Fruit fly (Drosophila melanogaster) whole organism, embryonic: ENCODE measurements around the gene CG32645.
A peak's percentile ranks its signal among the peaks of the same experiment; 100 is the strongest.

Experiments
- BtbVII ChIP-seq: fragments of 200-800 bp; sonication (Bioruptor generic); optimal IDR thresholded peaks from 3 replicates; lab custom pipeline; 2017; ENCODE audit warnings: missing biosample characterization, mild to moderate bottlenecking, missing genetic modification characterization
- C15 ChIP-seq: fragments of 200-800 bp; sonication (Bioruptor generic); IDR thresholded peaks from 3 replicates; pipeline ENCODE4 v1.3.6; 2022; ENCODE audit warnings: missing biosample characterization, missing genetic modification characterization
- CG10209 ChIP-seq: fragments of 200-800 bp; sonication (Bioruptor generic); optimal IDR thresholded peaks from 3 replicates; lab custom pipeline; 2017; ENCODE audit warnings: missing biosample characterization, mild to moderate bottlenecking, missing genetic modification characterization, missing genetic modification reagents
- CG10462 ChIP-seq: fragments of 200-800 bp; sonication (Bioruptor generic); optimal IDR thresholded peaks from 2 replicates; lab custom pipeline; 2016; ENCODE audit warnings: missing biosample characterization, missing genetic modification characterization
- CG11560 ChIP-seq: fragments of 200-800 bp; sonication (Bioruptor generic); IDR thresholded peaks from 3 replicates; pipeline ENCODE4 v1.3.6; 2022; ENCODE audit warnings: missing biosample characterization, missing genetic modification characterization
- CG12155 ChIP-seq: fragments of 200-800 bp; sonication (Bioruptor generic); optimal IDR thresholded peaks from 3 replicates; lab custom pipeline; 2016; ENCODE audit warnings: missing biosample characterization, missing genetic modification characterization
- CG12299 ChIP-seq: fragments of 200-800 bp; sonication (Bioruptor generic); optimal IDR thresholded peaks from 2 replicates; lab custom pipeline; 2018; ENCODE audit warnings: missing biosample characterization, mild to moderate bottlenecking, missing genetic modification characterization
- CG12391 ChIP-seq: fragments of 200-800 bp; sonication (Bioruptor generic); optimal IDR thresholded peaks from 3 replicates; lab custom pipeline; 2018; ENCODE audit warnings: missing biosample characterization, mild to moderate bottlenecking, missing genetic modification characterization, moderate library complexity
- CG13624 ChIP-seq: fragments of 200-800 bp; sonication (Bioruptor generic); optimal IDR thresholded peaks from 2 replicates; lab custom pipeline; 2016; ENCODE audit warnings: missing biosample characterization, missing genetic modification characterization
- CG14014 ChIP-seq: fragments of 200-800 bp; sonication (Bioruptor generic); IDR thresholded peaks from 2 replicates; pipeline ENCODE4 v1.3.6; 2022; ENCODE audit warnings: missing biosample characterization, missing genetic modification characterization
- CG14710 ChIP-seq: fragments of 200-800 bp; sonication (Bioruptor generic); optimal IDR thresholded peaks from 3 replicates; lab custom pipeline; 2019; ENCODE audit warnings: missing biosample characterization, mild to moderate bottlenecking, missing genetic modification characterization, moderate library complexity
- CG1792 ChIP-seq: fragments of 200-800 bp; sonication (Bioruptor generic); optimal IDR thresholded peaks from 2 replicates; lab custom pipeline; 2016; ENCODE audit warnings: missing biosample characterization, missing genetic modification characterization
- CG18476 ChIP-seq: fragments of 200-800 bp; sonication (Bioruptor generic); optimal IDR thresholded peaks from 2 replicates; lab custom pipeline; 2016; ENCODE audit warnings: missing biosample characterization, mild to moderate bottlenecking, missing genetic modification characterization
- CG2712 ChIP-seq: fragments of 200-800 bp; optimal IDR thresholded peaks from 3 replicates; lab custom pipeline; 2019; ENCODE audit warnings: missing biosample characterization, mild to moderate bottlenecking, missing genetic modification characterization, moderate library complexity
- CG2889 ChIP-seq: fragments of 200-800 bp; sonication (Bioruptor generic); IDR thresholded peaks from 3 replicates; pipeline ENCODE4 v1.3.6; 2022; ENCODE audit warnings: missing biosample characterization, missing genetic modification characterization
- CG30431 ChIP-seq: fragments of 200-800 bp; sonication (Bioruptor generic); optimal IDR thresholded peaks from 2 replicates; lab custom pipeline; 2017; ENCODE audit warnings: missing biosample characterization, missing genetic modification characterization
- CG3065 ChIP-seq: fragments of 200-800 bp; sonication (Bioruptor generic); optimal IDR thresholded peaks from 2 replicates; lab custom pipeline; 2016; ENCODE audit warnings: missing biosample characterization, missing genetic modification characterization
- CG31388 ChIP-seq: fragments of 200-800 bp; sonication (Bioruptor generic); optimal IDR thresholded peaks from 2 replicates; lab custom pipeline; 2016; ENCODE audit warnings: missing biosample characterization, missing genetic modification characterization
- CG3847 ChIP-seq: fragments of 200-800 bp; sonication (Bioruptor generic); IDR thresholded peaks from 2 replicates; pipeline ENCODE4 v1.3.6; 2022; ENCODE audit warnings: missing biosample characterization, missing genetic modification characterization
- CG43689 ChIP-seq: fragments of 200-800 bp; sonication (Bioruptor generic); IDR thresholded peaks from 2 replicates; pipeline ENCODE4 v1.3.6; 2022; ENCODE audit warnings: missing biosample characterization, missing genetic modification characterization
- CG7928 ChIP-seq: fragments of 200-800 bp; sonication (Bioruptor generic); optimal IDR thresholded peaks from 2 replicates; lab custom pipeline; 2017; ENCODE audit warnings: missing biosample characterization, mild to moderate bottlenecking, missing genetic modification characterization
- Dek ChIP-seq: fragments of 200-800 bp; sonication (Bioruptor generic); optimal IDR thresholded peaks from 3 replicates; lab custom pipeline; 2019; ENCODE audit warnings: missing biosample characterization, mild to moderate bottlenecking, missing genetic modification characterization, moderate library complexity
- Dfd ChIP-seq, 2 experiments: fragments of >200 bp; optimal IDR thresholded peaks; 2 replicates each; lab custom pipeline; 2017; ENCODE audit warnings: missing biosample characterization in 2 of 2, missing genetic modification characterization in 2 of 2
- Dip3 ChIP-seq: fragments of 200-800 bp; sonication (Bioruptor generic); optimal IDR thresholded peaks from 3 replicates; lab custom pipeline; 2016; ENCODE audit warnings: missing biosample characterization, missing genetic modification characterization
- Hand ChIP-seq: fragments of 200-800 bp; sonication (Bioruptor generic); optimal IDR thresholded peaks from 2 replicates; lab custom pipeline; 2017; ENCODE audit warnings: mild to moderate bottlenecking, missing biosample characterization, missing genetic modification reagents, missing genetic modification characterization
- Mad ChIP-seq: fragments of 200-800 bp; sonication (Bioruptor generic); optimal IDR thresholded peaks from 2 replicates; lab custom pipeline; 2016; ENCODE audit warnings: missing biosample characterization, missing genetic modification characterization
- Mes4 ChIP-seq: fragments of 200-800 bp; sonication (Bioruptor generic); optimal IDR thresholded peaks from 2 replicates; lab custom pipeline; 2016; ENCODE audit warnings: missing biosample characterization, missing genetic modification characterization
- Mrtf ChIP-seq: fragments of 200-800 bp; sonication (Bioruptor generic); IDR thresholded peaks from 3 replicates; pipeline ENCODE4 v1.3.6; 2022; ENCODE audit warnings: missing biosample characterization, missing genetic modification characterization
- NC2α ChIP-seq: fragments of 200-800 bp; sonication (Bioruptor generic); optimal IDR thresholded peaks from 2 replicates; lab custom pipeline; 2016; ENCODE audit warnings: missing biosample characterization, missing genetic modification characterization
- NK7.1 ChIP-seq: fragments of 200-800 bp; sonication (Bioruptor generic); optimal IDR thresholded peaks from 3 replicates; lab custom pipeline; 2016; ENCODE audit warnings: missing biosample characterization, missing genetic modification characterization
- Nf-YA ChIP-seq: fragments of 200-800 bp; sonication (Bioruptor generic); IDR thresholded peaks from 2 replicates; pipeline ENCODE4 v1.3.6; 2022; ENCODE audit warnings: missing biosample characterization, missing genetic modification characterization
- PHDP ChIP-seq: fragments of 200-800 bp; sonication (Bioruptor generic); optimal IDR thresholded peaks from 3 replicates; lab custom pipeline; 2018; ENCODE audit warnings: missing biosample characterization, mild to moderate bottlenecking, missing genetic modification characterization, moderate library complexity
- Pdp1 ChIP-seq, 2 experiments: fragments of 200-800 bp; sonication (Bioruptor generic); optimal IDR thresholded peaks; 3 replicates each; lab custom pipeline; 2016; ENCODE audit warnings: missing biosample characterization in 2 of 2, missing genetic modification characterization in 2 of 2, mild to moderate bottlenecking in 1 of 2, moderate library complexity in 1 of 2
- Sry-β ChIP-seq: fragments of 200-800 bp; sonication (Bioruptor generic); optimal IDR thresholded peaks from 2 replicates; lab custom pipeline; 2018; ENCODE audit warnings: missing biosample characterization, mild to moderate bottlenecking, missing genetic modification characterization, moderate library complexity
- TFAM ChIP-seq: fragments of 200-800 bp; sonication (Bioruptor generic); optimal IDR thresholded peaks from 2 replicates; lab custom pipeline; 2017; ENCODE audit warnings: missing biosample characterization, missing genetic modification characterization, inconsistent platforms
- Trl ChIP-seq, 3 experiments: fragments of >200 bp in 2 of 3; fragments of 200-800 bp in 1 of 3; sonication (Bioruptor generic) in 1 of 3; optimal IDR thresholded peaks; 2 replicates in 1 of 3; 3 replicates in 2 of 3; lab custom pipeline; 2016 to 2017; ENCODE audit warnings: missing biosample characterization in 1 of 3, missing genetic modification characterization in 1 of 3
- chn ChIP-seq: fragments of 200-800 bp; sonication (Bioruptor generic); optimal IDR thresholded peaks from 2 replicates; lab custom pipeline; 2016; ENCODE audit warnings: missing biosample characterization, missing genetic modification characterization
- da ChIP-seq: fragments of 200-800 bp; sonication (Bioruptor generic); optimal IDR thresholded peaks from 2 replicates; lab custom pipeline; 2016; ENCODE audit warnings: missing biosample characterization, missing genetic modification characterization
- dati ChIP-seq: fragments of 200-800 bp; sonication (Bioruptor generic); IDR thresholded peaks from 2 replicates; pipeline ENCODE4 v1.3.6; 2022; ENCODE audit warnings: missing biosample characterization, missing genetic modification characterization
- ems ChIP-seq: fragments of 200-800 bp; sonication (Bioruptor generic); optimal IDR thresholded peaks from 3 replicates; lab custom pipeline; 2016; ENCODE audit warnings: missing biosample characterization, missing genetic modification characterization
- eyg ChIP-seq: fragments of 200-800 bp; sonication (Bioruptor generic); optimal IDR thresholded peaks from 3 replicates; lab custom pipeline; 2016; ENCODE audit warnings: missing biosample characterization, missing genetic modification characterization
- gcm2 ChIP-seq: fragments of 200-800 bp; sonication (Bioruptor generic); optimal IDR thresholded peaks from 2 replicates; lab custom pipeline; 2016; ENCODE audit warnings: missing biosample characterization, missing genetic modification characterization
- ham ChIP-seq: fragments of 200-800 bp; sonication (Bioruptor generic); IDR thresholded peaks from 2 replicates; pipeline ENCODE4 v1.3.6; 2022; ENCODE audit warnings: missing biosample characterization, missing genetic modification characterization
- repo ChIP-seq: fragments of 200-800 bp; sonication (Bioruptor generic); optimal IDR thresholded peaks from 2 replicates; lab custom pipeline; 2016; ENCODE audit warnings: missing biosample characterization, missing genetic modification characterization
- ro ChIP-seq: fragments of 200-800 bp; sonication (Bioruptor generic); IDR thresholded peaks from 2 replicates; pipeline ENCODE4 v1.3.6; 2022; ENCODE audit warnings: missing biosample characterization, missing genetic modification characterization
- sens ChIP-seq: fragments of 200-800 bp; sonication (Bioruptor generic); peaks from one replicate; lab custom pipeline; 2016; ENCODE audit warnings: missing biosample characterization, missing genetic modification characterization
- slou ChIP-seq: fragments of 200-800 bp; sonication (Bioruptor generic); optimal IDR thresholded peaks from 3 replicates; lab custom pipeline; 2016; ENCODE audit warnings: missing biosample characterization, missing genetic modification characterization
- sna ChIP-seq: fragments of 200-800 bp; sonication (Bioruptor generic); IDR thresholded peaks from 2 replicates; pipeline ENCODE4 v1.3.6; 2022; ENCODE audit warnings: missing biosample characterization, missing genetic modification characterization; ENCODE audit not compliant: partially characterized antibody
- tin ChIP-seq: fragments of 200-800 bp; sonication (Bioruptor generic); optimal IDR thresholded peaks from 3 replicates; lab custom pipeline; 2016; ENCODE audit warnings: missing biosample characterization, missing genetic modification characterization
- tup ChIP-seq: fragments of 200-800 bp; sonication (Bioruptor generic); optimal IDR thresholded peaks from 2 replicates; lab custom pipeline; 2016; ENCODE audit warnings: missing biosample characterization, mild to moderate bottlenecking, missing genetic modification characterization, moderate library complexity
- unpg ChIP-seq: fragments of 200-800 bp; sonication (Bioruptor generic); optimal IDR thresholded peaks from 3 replicates; lab custom pipeline; 2018; ENCODE audit warnings: missing biosample characterization, mild to moderate bottlenecking, missing genetic modification characterization, moderate library complexity
- yki ChIP-seq: fragments of >200 bp; optimal IDR thresholded peaks from 3 replicates; lab custom pipeline; 2018

Gene CG32645

dm6 chrX:13159481-13159880 lies 20.5 kb downstream of the CG32645 start, which contains the start of the genes Bap60 and CG12096 (continued):
- TF ChIP-seq Hand (GFP tag; lab: Kevin White, UChicago) = peak; percentile 14
- TF ChIP-seq tin (GFP tag; lab: Kevin White, UChicago) = peak; percentile 64
- TF ChIP-seq sens (GFP tag; lab: Kevin White, UChicago) = peak; percentile 95
- peak; percentile 30 for TF ChIP-seq BtbVII (GFP tag; lab: Kevin White, UChicago)
- peak; percentile 59 for TF ChIP-seq Mes4 (GFP tag; lab: Kevin White, UChicago)
- TF ChIP-seq CG30431 (GFP tag; lab: Kevin White, UChicago) = peak; percentile 52
- TF ChIP-seq CG3847 (GFP tag; lab: Robert Waterston, UW) = peak; percentile 65
- TF ChIP-seq Dip3 (GFP tag; lab: Kevin White, UChicago) = peak; percentile 80
- peak; percentile 52 for TF ChIP-seq da
- TF ChIP-seq CG14710 (tag; lab: Kevin White, UChicago) = peak; percentile 88
- TF ChIP-seq CG2889 = 0 out of 3 replicates have a peak, but pooled peaks have one; percentile 46
- TF ChIP-seq CG10209 (GFP tag; lab: Kevin White, UChicago) = peak; percentile 52
- no peak for TF ChIP-seq CG43689
- peak; percentile 34 for TF ChIP-seq CG18476 (GFP tag; lab: Kevin White, UChicago)
- peak; percentile 59; the same call in 1 of the 3 replicates for TF ChIP-seq Mrtf (GFP tag; lab: Robert Waterston, UW)
- peak; percentile 86 for TF ChIP-seq CG12391 (tag; lab: Kevin White, UChicago)
- peak; percentile 11 for TF ChIP-seq Sry-β (GFP tag; lab: Kevin White, UChicago)
- no peak for TF ChIP-seq Nf-YA
- peak; percentile 55 for TF ChIP-seq NK7.1 (GFP tag; lab: Kevin White, UChicago)
- TF ChIP-seq Dfd (GFP tag; optimal IDR thresholded peaks at IDR 0.05; lab: Kevin White, UChicago) = no peak
- TF ChIP-seq Mad (GFP tag; lab: Kevin White, UChicago) = peak; percentile 51
- TF ChIP-seq CG12155 (GFP tag; lab: Kevin White, UChicago) = peak; percentile 73
- TF ChIP-seq Trl (optimal IDR thresholded peaks at IDR 0.05; lab: Kevin White, UChicago) = no peak
- peak; percentile 46 for TF ChIP-seq Trl (GFP tag; optimal IDR thresholded peaks at IDR 0.05; lab: Kevin White, UChicago)
- peak; percentile 50 for TF ChIP-seq CG12299 (tag; lab: Kevin White, UChicago)
- peak; percentile 95 for TF ChIP-seq sna (GFP tag; lab: Robert Waterston, UW)
- TF ChIP-seq CG31388 (GFP tag; lab: Kevin White, UChicago) = no peak
- peak; percentile 83 for TF ChIP-seq CG13624
- TF ChIP-seq Pdp1 (GFP tag; optimal IDR thresholded peaks at IDR 0.05; lab: Kevin White, UChicago) = peak in 1 of 2 experiments; percentile 82
- peak; percentile 47 for TF ChIP-seq Dek (tag; lab: Kevin White, UChicago)
- TF ChIP-seq CG10462 (GFP tag; lab: Kevin White, UChicago) = peak; percentile 16
- peak; percentile 44 for TF ChIP-seq CG3065
- TF ChIP-seq slou (GFP tag; lab: Kevin White, UChicago) = peak; percentile 46
- peak; percentile 67 for TF ChIP-seq CG1792
- TF ChIP-seq CG7928 (GFP tag; lab: Kevin White, UChicago) = peak; percentile 98
- no peak for TF ChIP-seq yki (lab: Kevin White, UChicago)
- TF ChIP-seq unpg = peak; percentile 71
- TF ChIP-seq CG11560 (tag; lab: Robert Waterston, UW) = no peak
- TF ChIP-seq NC2α (GFP tag; lab: Kevin White, UChicago) = no peak
- TF ChIP-seq ems (GFP tag; lab: Kevin White, UChicago) = peak; percentile 81
- TF ChIP-seq ham (GFP tag; lab: Robert Waterston, UW) = 0 out of 2 replicates have a peak, but pooled peaks have one; percentile 28
- TF ChIP-seq dati (GFP tag; lab: Robert Waterston, UW) = no peak
- TF ChIP-seq TFAM (GFP tag; lab: Kevin White, UChicago) = no peak
- peak; percentile 49 for TF ChIP-seq tup (GFP tag; lab: Kevin White, UChicago)
- TF ChIP-seq eyg (GFP tag; lab: Kevin White, UChicago) = peak; percentile 66
- peak; percentile 56; the same call in 1 of the 2 replicates for TF ChIP-seq CG14014
- no peak for TF ChIP-seq gcm2 (GFP tag; lab: Kevin White, UChicago)
- TF ChIP-seq CG2712 (tag; lab: Kevin White, UChicago) = peak; percentile 82
- TF ChIP-seq ro (GFP tag; lab: Robert Waterston, UW) = no peak
- peak; percentile 69 for TF ChIP-seq PHDP
- peak; percentile 65 for TF ChIP-seq repo
- no peak for TF ChIP-seq C15
- peak; percentile 55 for TF ChIP-seq chn (GFP tag; lab: Kevin White, UChicago)
